Worm (Caenorhabditis elegans) whole organism, L2 larva: ENCODE results near the gene act-3.

Experiments
- aly-2 ChIP-seq: fragments of 150-350 bp; optimal IDR thresholded peaks from 2 replicates; lab custom pipeline; 2014; ENCODE audit warnings: missing biosample characterization, missing genetic modification characterization
- elt-1 ChIP-seq: fragments of 150-350 bp; optimal IDR thresholded peaks from 2 replicates; lab custom pipeline; 2014; ENCODE audit warnings: missing biosample characterization, missing genetic modification characterization
- lin-39 ChIP-seq: fragments of 150-350 bp; optimal IDR thresholded peaks from 2 replicates; lab custom pipeline; 2014; ENCODE audit warnings: missing biosample characterization, missing genetic modification reagents, missing genetic modification characterization
- unc-62 ChIP-seq: fragments of 150-350 bp; optimal IDR thresholded peaks from 2 replicates; lab custom pipeline; 2014; ENCODE audit warnings: missing biosample characterization, missing genetic modification reagents, missing genetic modification characterization

ce11 chrV:11075209-11076027 is 1.1 kb upstream of the act-3 start:
- TF ChIP-seq aly-2 (tag; lab: Kevin White, UChicago) (no peak), lin-39 (tag; lab: Kevin White, UChicago) (no peak), unc-62 (no peak), elt-1 (tag; lab: Kevin White, UChicago) (no peak)
